Worm (Caenorhabditis elegans) whole organism, L4 larva: Measurements from ENCODE around the gene odr-2.
A peak's percentile ranks its signal among the peaks of the same experiment; 100 is the strongest.

ENCODE experiments used
- F10B5.3 ChIP-seq: sonication (generic microtip); optimal IDR thresholded peaks from 2 replicates; lab custom pipeline; 2016; ENCODE audit warnings: mild to moderate bottlenecking, missing genetic modification characterization, missing compliant biosample characterization
- F49E8.2 ChIP-seq: sonication (generic microtip); optimal IDR thresholded peaks from 2 replicates; lab custom pipeline; 2016; ENCODE audit warnings: missing compliant biosample characterization, mild to moderate bottlenecking, missing genetic modification characterization, borderline replicate concordance
- ZK546.5 ChIP-seq, 2 experiments: sonication (generic microtip); optimal IDR thresholded peaks; 2 replicates each; lab custom pipeline; 2017; ENCODE audit warnings: missing biosample characterization in 2 of 2, missing genetic modification characterization in 2 of 2
- aha-1 ChIP-seq: fragments of 150-350 bp; peaks from one replicate; lab custom pipeline; 2014; ENCODE audit warnings: missing biosample characterization, missing genetic modification characterization
- ceh-32 ChIP-seq: sonication (generic microtip); optimal IDR thresholded peaks from 2 replicates; lab custom pipeline; 2016; ENCODE audit warnings: mild to moderate bottlenecking, missing genetic modification characterization, missing compliant biosample characterization; ENCODE audit not compliant: poor library complexity
- ceh-82 ChIP-seq: sonication (generic microtip); optimal IDR thresholded peaks from 2 replicates; lab custom pipeline; 2017; ENCODE audit warnings: missing biosample characterization, missing genetic modification characterization
- ces-1 ChIP-seq: fragments of 150-350 bp; sonication (generic microtip); optimal IDR thresholded peaks from 4 replicates; lab custom pipeline; 2014; ENCODE audit warnings: missing biosample characterization, missing genetic modification reagents, missing genetic modification characterization
- daf-8 ChIP-seq: fragments of 200-800 bp; sonication (Bioruptor generic); IDR thresholded peaks from 2 replicates; pipeline ENCODE4 v1.3.6; 2022; ENCODE audit warnings: missing genetic modification characterization, missing compliant biosample characterization
- dmd-8 ChIP-seq: fragments of 200-800 bp; sonication (Bioruptor generic); IDR thresholded peaks from 2 replicates; pipeline ENCODE4 v1.3.6; 2022; ENCODE audit warnings: missing genetic modification characterization, missing compliant biosample characterization
- fkh-10 ChIP-seq: fragments of 150-350 bp; optimal IDR thresholded peaks from 2 replicates; lab custom pipeline; 2014; ENCODE audit warnings: missing biosample characterization, missing genetic modification reagents, missing genetic modification characterization
- hif-1 ChIP-seq, 2 experiments: sonication (generic microtip); optimal IDR thresholded peaks; 2 replicates each; lab custom pipeline; 2016 to 2017; ENCODE audit warnings: missing compliant biosample characterization in 2 of 2, missing genetic modification characterization in 2 of 2, missing genetic modification reagents in 2 of 2, missing genotype in 2 of 2, mild to moderate bottlenecking in 1 of 2
- jun-1 ChIP-seq: fragments of 150-350 bp; optimal IDR thresholded peaks from 2 replicates; lab custom pipeline; 2014; ENCODE audit warnings: missing biosample characterization, missing genetic modification reagents, missing genetic modification characterization
- lim-7 ChIP-seq: fragments of 200-800 bp; sonication (Bioruptor generic); IDR thresholded peaks from 2 replicates; pipeline ENCODE4 v1.3.6; 2022; ENCODE audit warnings: missing genetic modification characterization, missing compliant biosample characterization
- lir-3 ChIP-seq: sonication (generic microtip); optimal IDR thresholded peaks from 2 replicates; lab custom pipeline; 2016; ENCODE audit warnings: mild to moderate bottlenecking, missing genetic modification characterization, missing compliant biosample characterization
- madf-5 ChIP-seq, 2 experiments: fragments of 200-800 bp; sonication (Bioruptor generic); IDR thresholded peaks; 2 replicates each; pipeline ENCODE4 v1.3.6; 2022; ENCODE audit warnings: missing compliant biosample characterization in 2 of 2, missing genetic modification characterization in 2 of 2
- madf-9 ChIP-seq: fragments of 200-800 bp; sonication (Bioruptor generic); conservative IDR thresholded peaks from 2 replicates; pipeline ENCODE4 v1.3.6; 2022; ENCODE audit warnings: missing genetic modification reagents, missing genetic modification characterization, missing compliant biosample characterization
- mdt-29 ChIP-seq: fragments of 200-800 bp; sonication (Bioruptor generic); IDR thresholded peaks from 2 replicates; pipeline ENCODE4 v1.3.6; 2022; ENCODE audit warnings: missing genetic modification reagents, missing genetic modification characterization, missing compliant biosample characterization
- mep-1 ChIP-seq: fragments of 150-350 bp; sonication (generic microtip); optimal IDR thresholded peaks from 3 replicates; lab custom pipeline; 2014; ENCODE audit warnings: missing biosample characterization, missing genetic modification characterization
- nhr-102 ChIP-seq: sonication (generic microtip); optimal IDR thresholded peaks from 2 replicates; lab custom pipeline; 2016; ENCODE audit warnings: mild to moderate bottlenecking, missing genetic modification characterization, moderate library complexity, missing compliant biosample characterization
- nhr-28 ChIP-seq: fragments of 150-350 bp; optimal IDR thresholded peaks from 2 replicates; lab custom pipeline; 2014; ENCODE audit warnings: missing biosample characterization, missing genetic modification characterization
- nhr-41 ChIP-seq: fragments of 200-800 bp; sonication (Bioruptor generic); IDR thresholded peaks from 2 replicates; pipeline ENCODE4 v1.3.6; 2022; ENCODE audit warnings: missing genetic modification reagents, missing genetic modification characterization, missing compliant biosample characterization
- php-3 ChIP-seq: fragments of 200-800 bp; sonication (Bioruptor generic); IDR thresholded peaks from 2 replicates; pipeline ENCODE4 v1.3.6; 2022; ENCODE audit warnings: missing genetic modification reagents, missing genetic modification characterization, missing compliant biosample characterization
- pqm-1 ChIP-seq: sonication (generic microtip); optimal IDR thresholded peaks from 2 replicates; lab custom pipeline; 2017; ENCODE audit warnings: missing biosample characterization, missing genetic modification characterization
- rbr-2 ChIP-seq: sonication (generic microtip); optimal IDR thresholded peaks from 2 replicates; lab custom pipeline; 2016; ENCODE audit warnings: missing genotype, missing genetic modification characterization, missing compliant biosample characterization
- saeg-2 ChIP-seq: fragments of 200-800 bp; sonication (Bioruptor generic); IDR thresholded peaks from 2 replicates; pipeline ENCODE4 v1.3.6; 2022; ENCODE audit warnings: missing genetic modification reagents, missing genetic modification characterization, missing compliant biosample characterization
- set-16 ChIP-seq: fragments of 200-800 bp; sonication (Bioruptor generic); IDR thresholded peaks from 2 replicates; pipeline ENCODE4 v1.3.6; 2022; ENCODE audit warnings: missing genetic modification reagents, missing genetic modification characterization, missing compliant biosample characterization
- skn-1 ChIP-seq: fragments of 150-350 bp; optimal IDR thresholded peaks from 2 replicates; lab custom pipeline; 2014; ENCODE audit warnings: missing biosample characterization, missing genetic modification characterization
- snpc-1.2 ChIP-seq: fragments of 200-800 bp; sonication (Bioruptor generic); IDR thresholded peaks from 2 replicates; pipeline ENCODE4 v1.3.6; 2022; ENCODE audit warnings: missing genetic modification reagents, missing genetic modification characterization, missing compliant biosample characterization
- spr-1 ChIP-seq: sonication (generic microtip); optimal IDR thresholded peaks from 2 replicates; lab custom pipeline; 2016; ENCODE audit warnings: mild to moderate bottlenecking, missing genetic modification characterization, missing compliant biosample characterization
- spr-3 ChIP-seq: fragments of 200-800 bp; sonication (Bioruptor generic); optimal IDR thresholded peaks from 2 replicates; lab custom pipeline; 2018; ENCODE audit warnings: mild to moderate bottlenecking, missing genetic modification characterization, missing compliant biosample characterization
- unc-130 ChIP-seq: sonication (generic microtip); optimal IDR thresholded peaks from 2 replicates; lab custom pipeline; 2016; ENCODE audit warnings: missing genetic modification reagents, missing genetic modification characterization, missing compliant biosample characterization
- unc-39 ChIP-seq: sonication (generic microtip); optimal IDR thresholded peaks from 2 replicates; lab custom pipeline; 2017; ENCODE audit warnings: missing biosample characterization, missing genetic modification characterization
- unc-62 ChIP-seq, 3 experiments: fragments of 150-350 bp in 1 of 3; sonication (generic microtip); optimal IDR thresholded peaks in 2 of 3; peaks in 1 of 3; 1 replicate in 1 of 3; 2 replicates in 2 of 3; lab custom pipeline; 2014 to 2017; ENCODE audit warnings: missing biosample characterization in 3 of 3, missing genetic modification characterization in 3 of 3, missing genetic modification reagents in 3 of 3, missing genotype in 1 of 3
- zag-1 ChIP-seq: fragments of 150-350 bp; optimal IDR thresholded peaks from 2 replicates; lab custom pipeline; 2014; ENCODE audit warnings: missing biosample characterization, missing genetic modification characterization

odr-2 gene

DNA sequence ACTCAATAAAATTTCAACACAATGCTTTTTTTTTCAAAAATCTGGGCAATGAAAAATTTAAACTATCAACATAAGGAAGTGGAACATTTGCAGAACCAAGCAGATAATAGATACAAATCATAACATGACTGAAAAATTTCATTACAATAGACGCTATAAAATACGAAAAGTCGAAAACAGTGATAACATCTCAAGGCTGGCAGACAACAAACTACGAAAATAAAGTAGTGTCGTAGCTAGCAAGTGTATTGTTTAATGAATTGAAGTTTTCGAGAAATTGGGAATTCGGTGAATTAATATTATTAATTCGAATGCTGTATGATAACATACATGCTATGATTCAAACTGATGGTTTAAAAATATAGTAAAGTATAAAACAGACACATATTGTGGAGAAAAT lies 6.5 kb upstream of the odr-2 start:
- TF ChIP-seq unc-62 (GFP tag; optimal IDR thresholded peaks at IDR 0.05 in 1 of 2; lab: Kevin White, UChicago) (peak in 1 of 2 experiments; percentile 39), unc-62 (tag; optimal IDR thresholded peaks at IDR 0.05; lab: Kevin White, UChicago) (no peak), nhr-102 (tag; lab: Kevin White, UChicago) (no peak), nhr-28 (tag; lab: Kevin White, UChicago) (peak; percentile 92)

DNA sequence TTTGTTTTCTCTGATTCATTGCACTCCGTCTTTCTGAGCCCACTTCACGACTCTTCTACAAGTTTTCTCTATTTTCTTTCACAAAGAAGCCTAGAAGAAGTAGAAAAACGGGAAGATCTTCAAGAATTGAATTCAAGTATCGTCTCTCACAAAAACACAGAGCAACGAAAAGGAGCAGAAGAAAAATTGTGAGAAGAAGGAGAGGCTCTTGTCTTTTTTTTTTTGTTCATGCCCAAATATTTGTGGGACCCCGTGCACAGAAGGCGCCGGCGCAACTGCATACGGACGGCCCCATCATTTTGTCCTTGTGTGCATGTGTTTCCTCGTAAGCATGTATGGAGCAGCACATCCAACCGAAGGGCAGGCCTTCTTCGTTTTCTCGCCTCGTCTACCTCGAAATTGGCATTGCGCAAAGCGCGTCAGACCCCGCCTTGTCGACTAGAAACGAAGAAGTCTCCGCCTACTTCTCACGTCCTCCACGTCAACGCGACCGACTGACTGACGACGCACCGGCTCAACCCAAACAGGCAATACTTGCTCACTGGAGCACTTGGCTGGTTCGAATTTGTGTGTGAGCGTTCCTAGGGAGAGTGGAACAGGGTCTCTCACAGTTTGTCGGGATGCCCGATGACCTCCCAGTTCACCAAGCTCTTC lies 3.3 kb downstream of the odr-2 start:
- no peak for TF ChIP-seq madf-9 (GFP tag; lab: Robert Waterston, UW)
- no peak for TF ChIP-seq ceh-32 (tag; lab: Kevin White, UChicago)
- TF ChIP-seq F10B5.3 (tag; lab: Kevin White, UChicago): no peak
- TF ChIP-seq hif-1 (tag; optimal IDR thresholded peaks at IDR 0.05; lab: Kevin White, UChicago): no peak
- TF ChIP-seq set-16 (GFP tag; lab: Robert Waterston, UW): peak; percentile 52; the same call in 1 of the 2 replicates
- peak; percentile 59 for TF ChIP-seq fkh-10 (GFP tag; lab: Kevin White, UChicago)

DNA sequence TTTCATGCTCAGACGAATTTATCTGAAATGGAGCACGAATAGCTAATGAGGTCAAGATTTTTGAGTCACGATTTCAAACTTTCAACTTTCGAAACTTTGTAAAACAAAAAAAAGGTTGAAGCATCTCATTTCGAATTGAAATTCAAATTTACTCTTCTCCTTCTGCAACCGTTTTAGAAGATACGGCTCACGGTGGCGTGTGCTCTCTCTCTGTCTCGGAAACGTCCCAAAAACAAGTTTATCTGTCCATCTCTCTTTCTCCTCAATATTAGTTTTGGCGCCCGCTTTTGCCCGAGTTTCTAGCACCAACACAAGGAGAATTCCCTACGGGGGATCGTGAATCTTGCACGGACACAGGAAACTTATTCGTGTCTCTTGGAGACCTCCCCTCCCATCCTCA lies 7.0 kb downstream of the odr-2 start:
- TF ChIP-seq F49E8.2 (tag; lab: Kevin White, UChicago): no peak
- TF ChIP-seq skn-1 (tag; lab: Kevin White, UChicago): no peak
- no peak for TF ChIP-seq ceh-82 (tag; lab: Kevin White, UChicago)

DNA sequence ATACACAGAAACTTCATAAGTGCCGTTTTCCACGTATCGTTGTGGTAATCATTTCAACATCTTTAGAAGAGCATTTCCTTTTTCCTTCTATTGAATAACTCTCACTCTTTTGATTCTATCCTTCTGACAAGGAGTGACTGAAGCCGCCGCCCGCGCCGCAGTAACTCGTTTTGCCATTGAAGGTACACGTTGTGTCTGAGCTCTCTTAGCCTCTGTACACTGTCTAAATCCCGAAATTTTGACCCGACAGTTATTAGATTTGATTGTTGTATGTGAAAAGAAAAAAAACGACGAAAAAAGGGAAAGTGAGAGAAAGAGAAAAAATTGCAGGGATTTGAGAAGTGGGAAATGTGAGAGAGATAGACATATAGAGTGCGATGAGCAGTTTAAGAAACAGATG lies 7.9 kb downstream of the odr-2 start:
- peak; percentile 24 for TF ChIP-seq rbr-2 (tag; lab: Kevin White, UChicago)
- peak; percentile 80 for TF ChIP-seq fkh-10 (GFP tag; lab: Kevin White, UChicago)
- no peak for TF ChIP-seq unc-39 (tag; lab: Kevin White, UChicago)
- peak in 1 of 2 experiments; percentile 56 for TF ChIP-seq unc-62 (GFP tag; optimal IDR thresholded peaks at IDR 0.05 in 1 of 2; lab: Kevin White, UChicago)
- no peak for TF ChIP-seq unc-62 (tag; optimal IDR thresholded peaks at IDR 0.05; lab: Kevin White, UChicago)
- TF ChIP-seq ces-1: peak; percentile 71
- no peak for TF ChIP-seq nhr-41 (GFP tag; lab: Robert Waterston, UW)
- TF ChIP-seq lim-7 (GFP tag; lab: Robert Waterston, UW): no peak
- TF ChIP-seq lir-3 (tag; lab: Kevin White, UChicago): no peak
- TF ChIP-seq snpc-1.2 (GFP tag; lab: Robert Waterston, UW): no peak

DNA sequence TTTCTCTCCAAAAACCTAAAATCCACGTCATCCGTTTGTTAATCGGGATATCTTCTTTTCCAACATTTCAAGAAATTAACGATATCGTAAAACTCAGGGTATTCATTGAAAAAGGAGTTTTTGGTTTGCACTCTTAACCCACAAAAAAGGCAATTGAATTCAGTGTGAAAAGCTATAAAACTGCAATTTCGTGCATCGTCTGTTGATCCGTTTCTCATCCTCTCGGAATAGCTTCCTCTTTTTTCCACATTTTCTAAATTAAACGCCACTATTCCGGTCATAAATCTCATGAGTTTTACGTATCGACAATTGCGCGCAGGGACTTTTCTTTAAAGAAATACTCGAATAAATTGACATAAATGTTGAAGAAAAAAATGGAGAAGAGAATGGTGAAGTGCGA lies 8.9 kb downstream of the odr-2 start:
- TF ChIP-seq aha-1 (tag; lab: Kevin White, UChicago) (peak; percentile 62), pqm-1 (no peak), unc-62 (GFP tag; optimal IDR thresholded peaks at IDR 0.05 in 1 of 2; lab: Kevin White, UChicago) (peak in 1 of 2 experiments; percentile 89), unc-62 (tag; optimal IDR thresholded peaks at IDR 0.05; lab: Kevin White, UChicago) (no peak)

DNA sequence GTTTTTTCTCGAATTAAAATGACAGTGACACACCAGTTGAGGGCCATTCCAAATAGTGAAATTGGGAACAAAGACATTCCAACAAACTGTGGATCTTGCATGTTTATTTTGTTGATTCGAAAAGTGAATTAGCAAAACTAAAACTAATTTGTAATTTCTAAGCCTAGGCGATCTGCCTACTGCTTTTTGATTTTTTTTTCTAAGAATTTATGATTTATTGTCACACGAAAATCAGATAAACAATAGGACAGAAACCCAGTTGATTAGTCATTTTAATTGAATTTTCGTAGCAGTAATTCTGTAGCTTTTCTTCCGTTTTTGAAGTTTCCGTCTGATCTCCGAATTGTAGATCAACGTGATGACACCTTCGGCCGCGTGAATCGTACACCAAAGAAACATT lies 15.4 kb downstream of the odr-2 start, which contains the start of gene srx-33:
Gene srx-33 (minus strand): TSS at position 101 of the 400 bp plus-strand sequence.
- TF ChIP-seq mep-1 (no peak), zag-1 (no peak), ZK546.5 (tag; optimal IDR thresholded peaks at IDR 0.05; lab: Kevin White, UChicago) (no peak), ceh-82 (tag; lab: Kevin White, UChicago) (no peak), spr-1 (no peak), mdt-29 (GFP tag; lab: Robert Waterston, UW) (no peak), daf-8 (GFP tag; lab: Robert Waterston, UW) (no peak), jun-1 (tag; lab: Kevin White, UChicago) (no peak), madf-5 (GFP tag; IDR thresholded peaks at IDR 0.05; lab: Robert Waterston, UW) (no peak), php-3 (GFP tag; lab: Robert Waterston, UW) (no peak), unc-130 (GFP tag; lab: Kevin White, UChicago) (no peak), lim-7 (GFP tag; lab: Robert Waterston, UW) (no peak), pqm-1 (no peak), saeg-2 (no peak), spr-3 (GFP tag; lab: Kevin White, UChicago) (no peak), nhr-28 (tag; lab: Kevin White, UChicago) (no peak), dmd-8 (GFP tag; lab: Robert Waterston, UW) (no peak)
